Fruit fly (Drosophila melanogaster) whole organism, adult: ENCODE measurements around the gene Doc3.

ENCODE experiments used
- CG11617 ChIP-seq: fragments of 200-800 bp; sonication (Bioruptor generic); optimal IDR thresholded peaks from 2 replicates; lab custom pipeline; 2017; ENCODE audit warnings: mild to moderate bottlenecking, missing biosample characterization, missing genetic modification reagents, missing genetic modification characterization
- CG12768 ChIP-seq: fragments of 200-800 bp; sonication (Bioruptor generic); optimal IDR thresholded peaks from 2 replicates; lab custom pipeline; 2017; ENCODE audit warnings: missing biosample characterization, missing genetic modification characterization, mild to moderate bottlenecking, moderate library complexity, missing genetic modification reagents
- CG14711 ChIP-seq: fragments of 200-800 bp; sonication (Bioruptor generic); optimal IDR thresholded peaks from 2 replicates; lab custom pipeline; 2018; ENCODE audit warnings: missing biosample characterization, mild to moderate bottlenecking, missing genetic modification characterization, moderate library complexity
- CG1620 ChIP-seq: fragments of 200-800 bp; sonication (Bioruptor generic); optimal IDR thresholded peaks from 2 replicates; lab custom pipeline; 2016; ENCODE audit warnings: missing biosample characterization, missing genetic modification characterization
- CG5204 ChIP-seq: fragments of 200-800 bp; sonication (Bioruptor generic); optimal IDR thresholded peaks from 2 replicates; lab custom pipeline; 2016; ENCODE audit warnings: missing biosample characterization, missing genetic modification characterization
- CG7045 ChIP-seq: fragments of 200-800 bp; sonication (Bioruptor generic); optimal IDR thresholded peaks from 2 replicates; lab custom pipeline; 2017; ENCODE audit warnings: missing biosample characterization, mild to moderate bottlenecking, missing genetic modification characterization
- CG7101 ChIP-seq: fragments of 200-800 bp; sonication (Bioruptor generic); optimal IDR thresholded peaks from 2 replicates; lab custom pipeline; 2018; ENCODE audit warnings: missing biosample characterization, mild to moderate bottlenecking, missing genetic modification characterization, moderate library complexity
- Clk ChIP-seq: fragments of 200-800 bp; sonication (Bioruptor generic); optimal IDR thresholded peaks from 2 replicates; lab custom pipeline; 2017; ENCODE audit warnings: missing biosample characterization, missing genetic modification characterization
- Crg-1 ChIP-seq: fragments of 200-800 bp; sonication (Bioruptor generic); optimal IDR thresholded peaks from 2 replicates; lab custom pipeline; 2016; ENCODE audit warnings: missing biosample characterization, missing genetic modification characterization
- Hr96 ChIP-seq: fragments of 200-800 bp; sonication (Bioruptor generic); optimal IDR thresholded peaks from 2 replicates; lab custom pipeline; 2016; ENCODE audit warnings: missing biosample characterization, missing genetic modification characterization
- Mnt ChIP-seq: fragments of 200-800 bp; sonication (Bioruptor generic); optimal IDR thresholded peaks from 2 replicates; lab custom pipeline; 2016; ENCODE audit warnings: missing biosample characterization, mild to moderate bottlenecking, missing genetic modification characterization
- bab1 ChIP-seq: fragments of 200-800 bp; sonication (Bioruptor generic); optimal IDR thresholded peaks from 3 replicates; lab custom pipeline; 2019; ENCODE audit warnings: missing biosample characterization, mild to moderate bottlenecking, missing genetic modification characterization, moderate library complexity
- cic ChIP-seq: fragments of 200-800 bp; sonication (Bioruptor generic); optimal IDR thresholded peaks from 2 replicates; lab custom pipeline; 2017; ENCODE audit warnings: missing biosample characterization, mild to moderate bottlenecking, missing genetic modification characterization, moderate library complexity
- cnc ChIP-seq, 2 experiments: fragments of >200 bp; optimal IDR thresholded peaks; 2 replicates each; lab custom pipeline; 2017
- kay ChIP-seq: fragments of 200-800 bp; sonication (Bioruptor generic); peaks from one replicate; lab custom pipeline; 2016; ENCODE audit warnings: missing biosample characterization, missing genetic modification characterization, borderline replicate concordance
- ovo ChIP-seq: fragments of 200-800 bp; sonication (Bioruptor generic); optimal IDR thresholded peaks from 2 replicates; lab custom pipeline; 2016; ENCODE audit warnings: missing biosample characterization, missing genetic modification characterization
- pad ChIP-seq: fragments of 200-800 bp; sonication (Bioruptor generic); optimal IDR thresholded peaks from 3 replicates; lab custom pipeline; 2017; ENCODE audit warnings: missing biosample characterization, missing genetic modification characterization, mild to moderate bottlenecking, moderate library complexity, missing genetic modification reagents
- tj ChIP-seq: fragments of 200-800 bp; sonication (Bioruptor generic); optimal IDR thresholded peaks from 3 replicates; lab custom pipeline; 2017; ENCODE audit warnings: missing biosample characterization, mild to moderate bottlenecking, missing genetic modification characterization, moderate library complexity
- toe ChIP-seq: fragments of 200-800 bp; sonication (Bioruptor generic); optimal IDR thresholded peaks from 2 replicates; lab custom pipeline; 2016; ENCODE audit warnings: missing biosample characterization, missing genetic modification characterization

The Doc3 gene

dm6 chr3L:9011485-9012389, 6.7 kb downstream of the Doc3 start:
- TF ChIP-seq cnc (optimal IDR thresholded peaks at IDR 0.05; lab: Kevin White, UChicago) (no peak), CG14711 (tag; lab: Kevin White, UChicago) (no peak), CG5204 (GFP tag; lab: Kevin White, UChicago) (no peak), CG12768 (no peak), Clk (GFP tag; lab: Kevin White, UChicago) (no peak)

dm6 chr3L:9013745-9014144, 8.7 kb downstream of the Doc3 start:
- no peak for TF ChIP-seq CG7045
- no peak for TF ChIP-seq Hr96
- no peak for TF ChIP-seq cic (GFP tag; lab: Kevin White, UChicago)

dm6 chr3L:9017414-9017813, 12.4 kb downstream of the Doc3 start:
- TF ChIP-seq CG14711 (tag; lab: Kevin White, UChicago): no peak
- no peak for TF ChIP-seq Hr96
- TF ChIP-seq CG7101: no peak
- TF ChIP-seq Crg-1 (GFP tag; lab: Kevin White, UChicago): no peak
- no peak for TF ChIP-seq cnc (optimal IDR thresholded peaks at IDR 0.05; lab: Kevin White, UChicago)

dm6 chr3L:9019196-9019662, 14.2 kb downstream of the Doc3 start, which contains the start of gene Doc2:
TSS of gene Doc2 (minus strand) at chr3L:9019246.
- TF ChIP-seq kay (GFP tag; lab: Kevin White, UChicago) (no peak), pad (GFP tag; lab: Kevin White, UChicago) (no peak)

DNA sequence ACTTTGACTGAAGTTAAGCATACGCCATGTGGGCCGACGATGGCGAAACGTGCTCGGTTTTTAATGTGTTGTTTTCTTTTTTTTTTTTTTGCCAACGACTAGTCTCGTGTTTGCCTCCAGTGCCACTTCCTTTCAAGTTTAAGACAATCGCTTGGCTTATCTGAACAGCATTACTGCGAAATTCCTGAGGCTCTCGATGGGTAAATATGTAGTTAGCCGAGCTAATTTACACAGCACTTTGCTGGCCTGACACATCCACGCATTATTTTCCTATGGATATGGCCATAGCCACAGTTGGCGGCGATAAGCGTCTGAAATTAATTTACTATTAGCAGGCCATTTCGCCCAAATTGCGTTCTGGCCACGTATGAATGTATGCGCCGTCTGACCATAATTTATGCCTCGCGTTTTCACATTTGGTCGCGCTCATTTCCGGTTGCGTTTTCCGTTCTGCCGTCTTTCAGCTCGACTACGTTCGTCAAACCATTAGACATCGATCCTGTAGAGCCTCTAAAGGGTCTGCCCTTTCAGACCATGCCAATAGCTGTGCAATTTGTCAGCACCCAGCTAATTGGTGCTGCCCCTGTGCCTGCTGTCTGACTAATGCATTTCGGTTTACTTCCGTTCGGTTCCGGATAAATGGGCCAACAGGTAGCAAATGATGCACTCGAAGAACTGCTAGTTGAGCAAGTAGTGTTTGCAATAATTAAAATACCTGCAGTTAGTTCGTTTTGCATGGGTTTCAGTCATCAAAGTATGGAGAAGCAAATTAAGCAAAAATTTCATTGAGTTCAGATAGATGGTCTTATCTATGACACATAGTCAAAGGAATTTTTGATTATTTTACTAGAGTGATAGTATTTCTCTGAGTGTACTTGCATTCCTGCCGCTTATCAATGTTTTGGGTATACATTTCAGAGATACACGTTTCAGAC, 15.7 kb downstream of the Doc3 start:
- TF ChIP-seq kay (GFP tag; lab: Kevin White, UChicago) (peak; percentile 54), CG1620 (no peak), CG5204 (GFP tag; lab: Kevin White, UChicago) (no peak)

DNA sequence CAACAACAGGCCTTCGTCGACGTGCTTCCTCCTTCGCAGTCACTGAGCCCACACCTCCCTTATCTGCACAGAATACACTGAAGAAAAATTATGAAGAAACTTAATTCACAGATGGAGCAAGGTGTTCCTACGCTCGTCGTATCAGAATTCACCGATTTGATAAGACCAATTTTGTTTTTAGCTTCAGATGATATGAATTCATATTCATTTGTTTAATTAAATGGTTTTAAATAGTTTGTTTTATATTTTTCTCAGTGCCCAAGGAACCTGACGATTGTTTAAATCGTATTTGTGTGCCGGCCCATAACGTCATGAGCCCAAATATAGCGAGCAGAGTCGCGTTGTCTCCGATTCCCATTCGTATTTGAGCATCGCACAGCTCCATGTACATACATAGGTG, 18.6 kb downstream of the Doc3 start:
- no peak for TF ChIP-seq pad (GFP tag; lab: Kevin White, UChicago)
- no peak for TF ChIP-seq ovo (GFP tag; lab: Kevin White, UChicago)
- peak; percentile 18 for TF ChIP-seq kay (GFP tag; lab: Kevin White, UChicago)
- TF ChIP-seq tj: no peak
- no peak for TF ChIP-seq CG1620
- TF ChIP-seq Mnt: no peak
- TF ChIP-seq CG7045: no peak

- TF ChIP-seq Mnt (no peak), bab1 (GFP tag; lab: Kevin White, UChicago) (no peak), toe (no peak), Crg-1 (GFP tag; lab: Kevin White, UChicago) (no peak), cic (GFP tag; lab: Kevin White, UChicago) (no peak), CG1620 (no peak), CG11617 (no peak)
These were observed 19.7 kb downstream of the Doc3 start for dm6 chr3L:9024741-9025140.

dm6 chr3L:9025178-9025577, 20.2 kb downstream of the Doc3 start:
- TF ChIP-seq Clk (GFP tag; lab: Kevin White, UChicago): no peak
- no peak for TF ChIP-seq bab1 (GFP tag; lab: Kevin White, UChicago)
- no peak for TF ChIP-seq cnc (optimal IDR thresholded peaks at IDR 0.05; lab: Kevin White, UChicago)
- TF ChIP-seq kay (GFP tag; lab: Kevin White, UChicago): no peak
